Worm (Caenorhabditis elegans) whole organism, L3 larva: ENCODE measurements around the gene srsx-27.
A peak's percentile ranks its signal among the peaks of the same experiment; 100 is the strongest.

Source experiments
- R02D3.7 ChIP-seq: fragments of 150-350 bp; optimal IDR thresholded peaks from 2 replicates; lab custom pipeline; 2014; ENCODE audit warnings: missing biosample characterization, missing genetic modification characterization
- ZK546.5 ChIP-seq: sonication (generic microtip); optimal IDR thresholded peaks from 2 replicates; lab custom pipeline; 2017; ENCODE audit warnings: missing biosample characterization, missing genetic modification characterization
- aly-2 ChIP-seq: fragments of 150-350 bp; optimal IDR thresholded peaks from 2 replicates; lab custom pipeline; 2014; ENCODE audit warnings: missing biosample characterization, missing genetic modification characterization
- ama-1 ChIP-seq: fragments of 150-350 bp; optimal IDR thresholded peaks from 2 replicates; lab custom pipeline; 2018
- ceh-16 ChIP-seq: sonication (generic microtip); optimal IDR thresholded peaks from 2 replicates; lab custom pipeline; 2017; ENCODE audit warnings: missing biosample characterization, missing genetic modification characterization
- ceh-28 ChIP-seq: fragments of 150-350 bp; optimal IDR thresholded peaks from 2 replicates; lab custom pipeline; 2014; ENCODE audit warnings: missing biosample characterization, missing genetic modification reagents, missing genetic modification characterization
- ceh-82 ChIP-seq: fragments of 150-350 bp; optimal IDR thresholded peaks from 2 replicates; lab custom pipeline; 2014; ENCODE audit warnings: missing biosample characterization, missing genetic modification characterization
- ceh-9 ChIP-seq: sonication (generic microtip); optimal IDR thresholded peaks from 2 replicates; lab custom pipeline; 2018; ENCODE audit warnings: missing biosample characterization, missing genetic modification characterization
- daf-12 ChIP-seq: fragments of 150-350 bp; optimal IDR thresholded peaks from 2 replicates; lab custom pipeline; 2014; ENCODE audit warnings: missing biosample characterization, missing genetic modification reagents, missing genetic modification characterization
- elt-1 ChIP-seq: fragments of 150-350 bp; optimal IDR thresholded peaks from 2 replicates; lab custom pipeline; 2014; ENCODE audit warnings: missing biosample characterization, missing genetic modification characterization
- elt-2 ChIP-seq: sonication (generic microtip); optimal IDR thresholded peaks from 2 replicates; lab custom pipeline; 2016; ENCODE audit warnings: missing genetic modification reagents, mild to moderate bottlenecking, missing genetic modification characterization, missing compliant biosample characterization
- elt-3 ChIP-seq, 3 experiments: fragments of 150-350 bp in 1 of 3; sonication (generic microtip) in 2 of 3; optimal IDR thresholded peaks; 2 replicates in 2 of 3; 4 replicates in 1 of 3; lab custom pipeline; 2014 to 2017; ENCODE audit warnings: missing biosample characterization in 3 of 3, missing genetic modification characterization in 3 of 3
- eor-1 ChIP-seq, 2 experiments: fragments of 150-350 bp; optimal IDR thresholded peaks; 2 replicates each; lab custom pipeline; 2014 to 2018; ENCODE audit warnings: missing biosample characterization in 2 of 2, missing genetic modification characterization in 2 of 2
- fkh-10 ChIP-seq: sonication (generic microtip); optimal IDR thresholded peaks from 2 replicates; lab custom pipeline; 2017; ENCODE audit warnings: missing biosample characterization, missing genetic modification reagents, missing genetic modification characterization
- fos-1 ChIP-seq: fragments of 150-350 bp; optimal IDR thresholded peaks from 2 replicates; lab custom pipeline; 2014; ENCODE audit warnings: missing biosample characterization, missing genetic modification characterization
- hmg-11 ChIP-seq: sonication (generic microtip); optimal IDR thresholded peaks from 2 replicates; lab custom pipeline; 2016; ENCODE audit warnings: missing genetic modification characterization, missing compliant biosample characterization
- jun-1 ChIP-seq: fragments of 150-350 bp; optimal IDR thresholded peaks from 2 replicates; lab custom pipeline; 2014; ENCODE audit warnings: missing biosample characterization, missing genetic modification reagents, missing genetic modification characterization
- lin-15B ChIP-seq: fragments of 150-350 bp; optimal IDR thresholded peaks from 2 replicates; lab custom pipeline; 2014; ENCODE audit warnings: missing biosample characterization, missing genetic modification characterization
- lin-39 ChIP-seq: fragments of 150-350 bp; optimal IDR thresholded peaks from 2 replicates; lab custom pipeline; 2018; ENCODE audit warnings: missing biosample characterization, missing genetic modification reagents, missing genetic modification characterization
- mdl-1 ChIP-seq: fragments of 150-350 bp; optimal IDR thresholded peaks from 2 replicates; lab custom pipeline; 2014; ENCODE audit warnings: missing biosample characterization, missing genetic modification characterization
- mml-1 ChIP-seq: fragments of 150-350 bp; sonication (generic microtip); optimal IDR thresholded peaks from 3 replicates; lab custom pipeline; 2014; ENCODE audit warnings: missing biosample characterization, missing genetic modification characterization
- nfya-1 ChIP-seq: sonication (generic microtip); optimal IDR thresholded peaks from 2 replicates; lab custom pipeline; 2017; ENCODE audit warnings: missing genetic modification characterization, mild to moderate bottlenecking, missing compliant biosample characterization, antibody characterized with exemption, moderate library complexity; ENCODE audit not compliant: insufficient read depth
- nhr-11 ChIP-seq: fragments of 150-350 bp; optimal IDR thresholded peaks from 2 replicates; lab custom pipeline; 2014; ENCODE audit warnings: missing biosample characterization, missing genetic modification characterization
- nhr-12 ChIP-seq: fragments of 150-350 bp; optimal IDR thresholded peaks from 2 replicates; lab custom pipeline; 2014; ENCODE audit warnings: missing biosample characterization, missing genetic modification characterization
- nhr-23 ChIP-seq: fragments of 150-350 bp; optimal IDR thresholded peaks from 2 replicates; lab custom pipeline; 2014; ENCODE audit warnings: missing biosample characterization, missing genetic modification reagents, missing genetic modification characterization
- nhr-237 ChIP-seq: fragments of 150-350 bp; optimal IDR thresholded peaks from 2 replicates; lab custom pipeline; 2014; ENCODE audit warnings: missing biosample characterization, missing genetic modification characterization
- nhr-25 ChIP-seq: sonication (generic microtip); optimal IDR thresholded peaks from 2 replicates; lab custom pipeline; 2017; ENCODE audit warnings: missing biosample characterization, missing genetic modification characterization
- nhr-28 ChIP-seq: fragments of 150-350 bp; optimal IDR thresholded peaks from 2 replicates; lab custom pipeline; 2014; ENCODE audit warnings: missing biosample characterization, missing genetic modification characterization
- nhr-43 ChIP-seq: sonication (generic microtip); optimal IDR thresholded peaks from 2 replicates; lab custom pipeline; 2016; ENCODE audit warnings: mild to moderate bottlenecking, missing genetic modification characterization, missing compliant biosample characterization; ENCODE audit not compliant: poor library complexity, severe bottlenecking
- nhr-67 ChIP-seq: fragments of 150-350 bp; optimal IDR thresholded peaks from 2 replicates; lab custom pipeline; 2014; ENCODE audit warnings: missing biosample characterization, missing genetic modification characterization
- nhr-77 ChIP-seq: fragments of 150-350 bp; optimal IDR thresholded peaks from 2 replicates; lab custom pipeline; 2014; ENCODE audit warnings: missing biosample characterization, missing genetic modification characterization
- pha-4 ChIP-seq: fragments of 150-350 bp; optimal IDR thresholded peaks from 2 replicates; lab custom pipeline; 2014; ENCODE audit warnings: missing biosample characterization, missing genetic modification reagents, missing genetic modification characterization
- sea-2 ChIP-seq: fragments of 150-350 bp; sonication (generic microtip); optimal IDR thresholded peaks from 4 replicates; lab custom pipeline; 2014; ENCODE audit warnings: missing biosample characterization, missing genetic modification reagents, missing genetic modification characterization
- skn-1 ChIP-seq: fragments of 150-350 bp; optimal IDR thresholded peaks from 2 replicates; lab custom pipeline; 2014; ENCODE audit warnings: missing biosample characterization, missing genetic modification characterization
- snpc-4 ChIP-seq: fragments of 150-350 bp; optimal IDR thresholded peaks from 2 replicates; lab custom pipeline; 2014; ENCODE audit warnings: missing biosample characterization, missing genetic modification characterization
- unc-39 ChIP-seq: sonication (generic microtip); optimal IDR thresholded peaks from 4 replicates; lab custom pipeline; 2017; ENCODE audit warnings: missing biosample characterization, missing genetic modification characterization
- unc-62 ChIP-seq: fragments of 150-350 bp; sonication (generic microtip); optimal IDR thresholded peaks from 4 replicates; lab custom pipeline; 2014; ENCODE audit warnings: missing biosample characterization, missing genetic modification reagents, missing genetic modification characterization
- ztf-11 ChIP-seq: fragments of 150-350 bp; optimal IDR thresholded peaks from 2 replicates; lab custom pipeline; 2014; ENCODE audit warnings: missing biosample characterization, missing genetic modification characterization
- ztf-4 ChIP-seq: fragments of 150-350 bp; optimal IDR thresholded peaks from 2 replicates; lab custom pipeline; 2014; ENCODE audit warnings: missing biosample characterization, missing genetic modification characterization

Gene srsx-27

ce11 chrV:10133277-10133676 is 16.6 kb upstream of the srsx-27 start:
- no peak for TF ChIP-seq nfya-1 (tag; lab: Kevin White, UChicago)
- TF ChIP-seq fkh-10 (GFP tag; lab: Kevin White, UChicago): no peak
- peak; percentile 23 for TF ChIP-seq nhr-23 (tag; lab: Kevin White, UChicago)

- TF ChIP-seq mml-1 (no peak), ceh-16 (tag; lab: Kevin White, UChicago) (no peak), nhr-237 (tag; lab: Kevin White, UChicago) (no peak), nfya-1 (tag; lab: Kevin White, UChicago) (peak; percentile 52), ceh-9 (tag; lab: Kevin White, UChicago) (no peak), jun-1 (tag; lab: Kevin White, UChicago) (no peak), nhr-77 (tag; lab: Kevin White, UChicago) (no peak), ztf-11 (tag; lab: Kevin White, UChicago) (no peak), eor-1 (tag; optimal IDR thresholded peaks at IDR 0.05; lab: Kevin White, UChicago) (no peak), skn-1 (tag; lab: Kevin White, UChicago) (no peak), ceh-28 (no peak), R02D3.7 (tag; lab: Kevin White, UChicago) (no peak), pha-4 (tag; lab: Kevin White, UChicago) (peak; percentile 50), aly-2 (no peak), nhr-12 (tag; lab: Kevin White, UChicago) (no peak), nhr-43 (tag; lab: Kevin White, UChicago) (no peak), ceh-82 (no peak), mdl-1 (tag; lab: Kevin White, UChicago) (no peak), unc-39 (tag; lab: Kevin White, UChicago) (no peak), nhr-67 (tag; lab: Kevin White, UChicago) (no peak), sea-2 (GFP tag; lab: Kevin White, UChicago) (no peak), fkh-10 (GFP tag; lab: Kevin White, UChicago) (no peak), elt-2 (tag; lab: Kevin White, UChicago) (no peak), nhr-28 (tag; lab: Kevin White, UChicago) (no peak), lin-15B (tag; lab: Kevin White, UChicago) (peak; percentile 84), ztf-4 (tag; lab: Kevin White, UChicago) (no peak), nhr-23 (tag; lab: Kevin White, UChicago) (no peak), unc-62 (no peak), hmg-11 (no peak), elt-1 (tag; lab: Kevin White, UChicago) (no peak), daf-12 (no peak), snpc-4 (tag; lab: Kevin White, UChicago) (peak; percentile 75), ZK546.5 (tag; lab: Kevin White, UChicago) (no peak), fos-1 (tag; lab: Kevin White, UChicago) (no peak), nhr-11 (no peak), elt-3 (tag; optimal IDR thresholded peaks at IDR 0.05; lab: Kevin White, UChicago) (no peak), nhr-25 (tag; lab: Kevin White, UChicago) (peak; percentile 17), ama-1 (lab: Kevin White, UChicago) (no peak)
Observed at ce11 chrV:10134077-10134693, 15.6 kb upstream of the srsx-27 start, which contains the start of the genes C08B6.18, wdr-20 and C08B6.8. TSS of gene C08B6.18 (minus strand) at chrV:10134127. TSS of gene wdr-20 (minus strand) at chrV:10134158. TSS of gene C08B6.8 (plus strand) at chrV:10134643.

DNA sequence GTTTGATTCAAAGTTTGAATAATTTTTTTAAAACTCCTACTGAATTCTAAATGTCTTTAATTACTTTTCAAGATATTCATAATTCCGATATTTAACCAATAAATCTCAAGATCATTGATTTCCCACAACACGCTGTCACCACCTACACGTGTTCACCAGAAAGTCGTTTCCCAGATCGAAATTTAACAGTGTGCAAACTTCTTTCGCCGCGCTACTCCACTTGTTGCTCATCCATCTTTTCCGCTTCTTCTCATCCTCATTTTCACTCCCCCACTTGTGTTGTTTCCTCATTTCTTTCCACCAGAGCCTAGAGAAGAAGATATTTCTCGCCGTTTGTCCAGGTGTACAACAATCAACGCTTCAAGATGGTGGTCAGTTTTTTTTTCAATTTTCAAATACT is 4.2 kb upstream of the srsx-27 start, which contains the start of gene C51E3.9:
C51E3.9 (plus strand) TSS at position 301 of the 400 bp plus-strand sequence.
- TF ChIP-seq lin-39 (tag; lab: Kevin White, UChicago) (peak; percentile 42), elt-1 (tag; lab: Kevin White, UChicago) (no peak)
